Worm (Caenorhabditis elegans): ENCODE measurements around the gene Y48E1C.2.
A peak's percentile ranks its signal among the peaks of the same experiment; 100 is the strongest.

Gene Y48E1C.2

ce11 chrII:13465381-13465838, 41.1 kb downstream of the Y48E1C.2 start:
- no peak for TF ChIP-seq hmbx-1 (tag; optimal IDR thresholded peaks at IDR 0.05)
- TF ChIP-seq ets-7 (tag; optimal IDR thresholded peaks at IDR 0.05), result no peak
- TF ChIP-seq ama-1 (optimal IDR thresholded peaks at IDR 0.05), result no peak
- no peak for TF ChIP-seq flt-1 (GFP tag; IDR thresholded peaks at IDR 0.05)
- no peak for TF ChIP-seq hmg-4 (GFP tag; optimal IDR thresholded peaks at IDR 0.05)
- no peak for TF ChIP-seq sea-1 (GFP tag; conservative IDR thresholded peaks at IDR 0.05)
- TF ChIP-seq ceh-13 (GFP tag; optimal IDR thresholded peaks at IDR 0.05), result no peak
- TF ChIP-seq scrt-1 (GFP tag; IDR thresholded peaks at IDR 0.05), result no peak
- TF ChIP-seq ceh-36 (tag; optimal IDR thresholded peaks at IDR 0.05), result no peak
- TF ChIP-seq F13C5.2 (tag; optimal IDR thresholded peaks at IDR 0.05), result no peak
- no peak for TF ChIP-seq tbx-37 (GFP tag; conservative IDR thresholded peaks at IDR 0.05)
- no peak for TF ChIP-seq hnd-1 (tag; optimal IDR thresholded peaks at IDR 0.05)
- TF ChIP-seq pes-1 (GFP tag; IDR thresholded peaks at IDR 0.05), result no peak
- TF ChIP-seq B0310.2 (tag; optimal IDR thresholded peaks at IDR 0.05), result no peak

ce11 chrII:13467838-13468389, 43.6 kb downstream of the Y48E1C.2 start:
- no peak for TF ChIP-seq hnd-1 (tag; optimal IDR thresholded peaks at IDR 0.05)
- no peak for TF ChIP-seq F13C5.2 (tag; optimal IDR thresholded peaks at IDR 0.05)
- no peak for TF ChIP-seq B0310.2 (tag; optimal IDR thresholded peaks at IDR 0.05)
- TF ChIP-seq ceh-36 (tag; optimal IDR thresholded peaks at IDR 0.05), result no peak
- TF ChIP-seq scrt-1 (GFP tag; IDR thresholded peaks at IDR 0.05), result no peak
- no peak for TF ChIP-seq aly-1 (tag; optimal IDR thresholded peaks at IDR 0.05)
- TF ChIP-seq pes-1 (GFP tag; IDR thresholded peaks at IDR 0.05), result no peak
- no peak for TF ChIP-seq sea-1 (GFP tag; conservative IDR thresholded peaks at IDR 0.05)

ce11 chrII:13469043-13469652, 44.8 kb downstream of the Y48E1C.2 start, which contains the start of gene E01G4.3:
Gene E01G4.3, minus strand, starts transcription at chrII:13469602.
- no peak for TF ChIP-seq sea-1 (GFP tag; conservative IDR thresholded peaks at IDR 0.05)
- TF ChIP-seq tra-4 (tag; optimal IDR thresholded peaks at IDR 0.05), result no peak

- TF ChIP-seq tbx-11 (GFP tag; IDR thresholded peaks at IDR 0.05), result no peak
- TF ChIP-seq scrt-1 (GFP tag; IDR thresholded peaks at IDR 0.05), result no peak
- TF ChIP-seq pes-1 (GFP tag; IDR thresholded peaks at IDR 0.05), result no peak
- TF ChIP-seq ceh-13 (GFP tag; optimal IDR thresholded peaks at IDR 0.05), result no peak
- no peak for TF ChIP-seq flt-1 (GFP tag; IDR thresholded peaks at IDR 0.05)
- no peak for TF ChIP-seq hnd-1 (tag; optimal IDR thresholded peaks at IDR 0.05)
- TF ChIP-seq ets-7 (tag; optimal IDR thresholded peaks at IDR 0.05), result no peak
- TF ChIP-seq hmg-4 (GFP tag; optimal IDR thresholded peaks at IDR 0.05), result no peak
- TF ChIP-seq ceh-36 (tag; optimal IDR thresholded peaks at IDR 0.05), result no peak
- TF ChIP-seq F13C5.2 (tag; optimal IDR thresholded peaks at IDR 0.05), result no peak
- no peak for TF ChIP-seq hmbx-1 (tag; optimal IDR thresholded peaks at IDR 0.05)
- no peak for TF ChIP-seq ama-1 (optimal IDR thresholded peaks at IDR 0.05)
- TF ChIP-seq tra-4 (tag; optimal IDR thresholded peaks at IDR 0.05), result no peak
- no peak for TF ChIP-seq B0310.2 (tag; optimal IDR thresholded peaks at IDR 0.05)
- TF ChIP-seq sea-1 (GFP tag; conservative IDR thresholded peaks at IDR 0.05), result no peak
- no peak for TF ChIP-seq aly-1 (tag; optimal IDR thresholded peaks at IDR 0.05)
- TF ChIP-seq tbx-37 (GFP tag; conservative IDR thresholded peaks at IDR 0.05), result no peak
Measured at ce11 chrII:13470655-13471054, 46.3 kb downstream of the Y48E1C.2 start.

- TF ChIP-seq hmg-4 (GFP tag; optimal IDR thresholded peaks at IDR 0.05) (no peak), ets-7 (tag; optimal IDR thresholded peaks at IDR 0.05) (no peak), tbx-11 (GFP tag; IDR thresholded peaks at IDR 0.05) (no peak), B0310.2 (tag; optimal IDR thresholded peaks at IDR 0.05) (no peak)
Measured at ce11 chrII:13472101-13472500, 47.8 kb downstream of the Y48E1C.2 start, which contains the start of gene E01G4.5. Gene E01G4.5, plus strand, starts transcription at chrII:13472401.

ce11 chrII:13477230-13477629, 52.9 kb downstream of the Y48E1C.2 start:
- TF ChIP-seq F13C5.2 (tag; optimal IDR thresholded peaks at IDR 0.05), result peak; percentile 3
- no peak for TF ChIP-seq tra-4 (tag; optimal IDR thresholded peaks at IDR 0.05)

Data from whole organism, early embryonic.